Fruit fly (Drosophila melanogaster) whole organism, embryonic: ENCODE results near the gene CG4133.
A peak's percentile ranks its signal among the peaks of the same experiment; 100 is the strongest.

Source experiments
- Aef1 ChIP-seq: fragments of 200-800 bp; sonication (Bioruptor generic); IDR thresholded peaks from 3 replicates; pipeline ENCODE4 v1.3.6; 2022; ENCODE audit warnings: missing biosample characterization, missing genetic modification characterization
- Atf6 ChIP-seq: fragments of 200-800 bp; sonication (Bioruptor generic); IDR thresholded peaks from 2 replicates; pipeline ENCODE4 v1.3.6; 2022; ENCODE audit warnings: missing biosample characterization, missing genetic modification characterization
- CG14965 ChIP-seq: fragments of 200-800 bp; sonication (Bioruptor generic); optimal IDR thresholded peaks from 2 replicates; lab custom pipeline; 2016; ENCODE audit warnings: missing biosample characterization, missing genetic modification characterization, borderline replicate concordance
- CG15514 ChIP-seq: fragments of 200-800 bp; sonication (Bioruptor generic); optimal IDR thresholded peaks from 3 replicates; lab custom pipeline; 2017; ENCODE audit warnings: missing biosample characterization, missing genetic modification characterization, mild to moderate bottlenecking, moderate library complexity, missing genetic modification reagents
- CG17186 ChIP-seq: fragments of 200-800 bp; sonication (Bioruptor generic); optimal IDR thresholded peaks from 3 replicates; lab custom pipeline; 2017; ENCODE audit warnings: missing biosample characterization, missing genetic modification reagents, missing genetic modification characterization
- CG17328 ChIP-seq: fragments of 200-800 bp; sonication (Bioruptor generic); IDR thresholded peaks from 2 replicates; pipeline ENCODE4 v1.3.6; 2022; ENCODE audit warnings: missing biosample characterization, missing genetic modification characterization
- CG3163 ChIP-seq: fragments of 200-800 bp; sonication (Bioruptor generic); optimal IDR thresholded peaks from 3 replicates; lab custom pipeline; 2016; ENCODE audit warnings: missing biosample characterization, missing genetic modification characterization
- CG32772 ChIP-seq: fragments of 200-800 bp; sonication (Bioruptor generic); IDR thresholded peaks from 2 replicates; pipeline ENCODE4 v1.3.6; 2022; ENCODE audit warnings: missing biosample characterization, missing genetic modification characterization
- CG34224 ChIP-seq: fragments of 200-800 bp; sonication (Bioruptor generic); IDR thresholded peaks from 3 replicates; pipeline ENCODE4 v1.3.6; 2022; ENCODE audit warnings: missing biosample characterization, missing genetic modification characterization; ENCODE audit not compliant: partially characterized antibody
- CG4282 ChIP-seq: fragments of 200-800 bp; sonication (Bioruptor generic); optimal IDR thresholded peaks from 2 replicates; lab custom pipeline; 2016; ENCODE audit warnings: missing biosample characterization, missing genetic modification characterization
- CG7556 ChIP-seq: fragments of 200-800 bp; sonication (Bioruptor generic); optimal IDR thresholded peaks from 2 replicates; lab custom pipeline; 2017; ENCODE audit warnings: missing biosample characterization, mild to moderate bottlenecking, missing genetic modification characterization
- CG8359 ChIP-seq: fragments of 200-800 bp; sonication (Bioruptor generic); optimal IDR thresholded peaks from 2 replicates; lab custom pipeline; 2017; ENCODE audit warnings: missing biosample characterization, mild to moderate bottlenecking, missing genetic modification characterization, borderline replicate concordance
- CG8388 ChIP-seq: fragments of 200-800 bp; sonication (Bioruptor generic); optimal IDR thresholded peaks from 2 replicates; lab custom pipeline; 2019; ENCODE audit warnings: missing biosample characterization, mild to moderate bottlenecking, missing genetic modification characterization, moderate library complexity
- CG9609 ChIP-seq: fragments of 200-800 bp; sonication (Bioruptor generic); optimal IDR thresholded peaks from 3 replicates; lab custom pipeline; 2016; ENCODE audit warnings: missing biosample characterization, missing genetic modification characterization
- CTCF ChIP-seq: fragments of 200-800 bp; sonication (Bioruptor generic); optimal IDR thresholded peaks from 2 replicates; lab custom pipeline; 2017; ENCODE audit warnings: missing biosample characterization, mild to moderate bottlenecking, missing genetic modification characterization, moderate library complexity
- Camta ChIP-seq: fragments of 200-800 bp; sonication (Bioruptor generic); optimal IDR thresholded peaks from 2 replicates; lab custom pipeline; 2016; ENCODE audit warnings: missing biosample characterization, missing genetic modification characterization
- CkIIα-i1 ChIP-seq: fragments of 200-800 bp; sonication (Bioruptor generic); IDR thresholded peaks from 2 replicates; pipeline ENCODE4 v1.3.6; 2022; ENCODE audit warnings: missing biosample characterization, missing genetic modification characterization
- Dbx ChIP-seq: fragments of 200-800 bp; sonication (Bioruptor generic); IDR thresholded peaks from 3 replicates; pipeline ENCODE4 v1.3.6; 2022; ENCODE audit warnings: missing biosample characterization, missing genetic modification characterization
- Deaf1 ChIP-seq: fragments of 200-800 bp; optimal IDR thresholded peaks from 3 replicates; lab custom pipeline; 2019; ENCODE audit warnings: missing biosample characterization, mild to moderate bottlenecking, missing genetic modification characterization, moderate library complexity
- ERR ChIP-seq: fragments of 200-800 bp; sonication (Bioruptor generic); optimal IDR thresholded peaks from 2 replicates; lab custom pipeline; 2016; ENCODE audit warnings: missing biosample characterization, missing genetic modification characterization
- Fer1 ChIP-seq: fragments of 200-800 bp; sonication (Bioruptor generic); optimal IDR thresholded peaks from 2 replicates; lab custom pipeline; 2017; ENCODE audit warnings: missing biosample characterization, mild to moderate bottlenecking, missing genetic modification characterization
- Gsc ChIP-seq: fragments of 200-800 bp; sonication (Bioruptor generic); IDR thresholded peaks from 2 replicates; pipeline ENCODE4 v1.3.6; 2022; ENCODE audit warnings: missing biosample characterization, missing genetic modification characterization
- Mrtf ChIP-seq: fragments of 200-800 bp; sonication (Bioruptor generic); IDR thresholded peaks from 3 replicates; pipeline ENCODE4 v1.3.6; 2022; ENCODE audit warnings: missing biosample characterization, missing genetic modification characterization
- NFAT ChIP-seq: fragments of 200-800 bp; sonication (Bioruptor generic); IDR thresholded peaks from 2 replicates; pipeline ENCODE4 v1.3.6; 2022; ENCODE audit warnings: missing biosample characterization, missing genetic modification characterization
- Oli ChIP-seq: fragments of 200-800 bp; sonication (Bioruptor generic); optimal IDR thresholded peaks from 2 replicates; lab custom pipeline; 2018; ENCODE audit warnings: missing biosample characterization, mild to moderate bottlenecking, missing genetic modification characterization, moderate library complexity
- Usf ChIP-seq: fragments of 200-800 bp; sonication (Bioruptor generic); optimal IDR thresholded peaks from 2 replicates; lab custom pipeline; 2017; ENCODE audit warnings: missing genotype, missing biosample characterization, missing genetic modification characterization
- YL-1 ChIP-seq: fragments of 200-800 bp; sonication (Bioruptor generic); optimal IDR thresholded peaks from 3 replicates; lab custom pipeline; 2017; ENCODE audit warnings: missing biosample characterization, mild to moderate bottlenecking, missing genetic modification characterization
- ab ChIP-seq: fragments of 200-800 bp; sonication (Bioruptor generic); optimal IDR thresholded peaks from 2 replicates; lab custom pipeline; 2016; ENCODE audit warnings: missing biosample characterization, missing genetic modification characterization
- ara ChIP-seq: fragments of 200-800 bp; sonication (Bioruptor generic); IDR thresholded peaks from 2 replicates; pipeline ENCODE4 v1.3.6; 2022; ENCODE audit warnings: missing biosample characterization, missing genetic modification characterization
- chinmo ChIP-seq: fragments of 200-800 bp; sonication (Bioruptor generic); IDR thresholded peaks from 4 replicates; pipeline ENCODE4 v1.3.6; 2022; ENCODE audit warnings: missing biosample characterization, missing genetic modification characterization; ENCODE audit not compliant: partially characterized antibody
- chn ChIP-seq: fragments of 200-800 bp; sonication (Bioruptor generic); optimal IDR thresholded peaks from 2 replicates; lab custom pipeline; 2016; ENCODE audit warnings: missing biosample characterization, missing genetic modification characterization
- emc ChIP-seq: fragments of 200-800 bp; sonication (Bioruptor generic); optimal IDR thresholded peaks from 2 replicates; lab custom pipeline; 2016; ENCODE audit warnings: missing biosample characterization, missing genetic modification characterization
- gfzf ChIP-seq: fragments of 200-800 bp; sonication (Bioruptor generic); optimal IDR thresholded peaks from 2 replicates; lab custom pipeline; 2016; ENCODE audit warnings: missing biosample characterization, mild to moderate bottlenecking, missing genetic modification characterization, moderate library complexity
- gt ChIP-seq: fragments of 200-800 bp; sonication (Bioruptor generic); IDR thresholded peaks from 2 replicates; pipeline ENCODE4 v1.3.6; 2022; ENCODE audit warnings: missing biosample characterization, missing genetic modification characterization
- hkb ChIP-seq, 2 experiments: fragments of 200-800 bp in 1 of 2; fragments of >200 bp in 1 of 2; sonication (Bioruptor generic) in 1 of 2; IDR thresholded peaks in 1 of 2; optimal IDR thresholded peaks in 1 of 2; 2 replicates each; pipeline versions ENCODE4 v1.3.6 to Lab custom; 2017 to 2022; ENCODE audit warnings: missing biosample characterization in 1 of 2, missing genetic modification characterization in 1 of 2
- insv ChIP-seq, 2 experiments: fragments of 200-800 bp; sonication (Bioruptor generic); optimal IDR thresholded peaks; 3 replicates each; lab custom pipeline; 2016 to 2018; ENCODE audit warnings: missing biosample characterization in 2 of 2, missing genetic modification characterization in 2 of 2
- klu ChIP-seq: fragments of 200-800 bp; sonication (Bioruptor generic); IDR thresholded peaks from 2 replicates; pipeline ENCODE4 v1.3.6; 2022; ENCODE audit warnings: missing biosample characterization, missing genetic modification characterization
- knrl ChIP-seq: fragments of 200-800 bp; sonication (Bioruptor generic); IDR thresholded peaks from 3 replicates; pipeline ENCODE4 v1.3.6; 2022; ENCODE audit warnings: missing biosample characterization, missing genetic modification characterization; ENCODE audit not compliant: partially characterized antibody
- lov ChIP-seq, 2 experiments: fragments of 200-800 bp in 1 of 2; fragments of >200 bp in 1 of 2; sonication (Bioruptor generic) in 1 of 2; IDR thresholded peaks in 1 of 2; optimal IDR thresholded peaks in 1 of 2; 2 replicates in 1 of 2; 3 replicates in 1 of 2; pipeline versions ENCODE4 v1.3.6 to Lab custom; 2017 to 2022; ENCODE audit warnings: missing biosample characterization in 1 of 2, missing genetic modification characterization in 1 of 2
- mld ChIP-seq: fragments of 200-800 bp; sonication (Bioruptor generic); IDR thresholded peaks from 3 replicates; pipeline ENCODE4 v1.3.6; 2022; ENCODE audit warnings: missing biosample characterization, missing genetic modification characterization; ENCODE audit not compliant: partially characterized antibody
- p53 ChIP-seq: fragments of 200-800 bp; sonication (Bioruptor generic); optimal IDR thresholded peaks from 2 replicates; lab custom pipeline; 2016; ENCODE audit warnings: missing biosample characterization, missing genetic modification characterization
- pan ChIP-seq, 4 experiments: fragments of >200 bp in 3 of 4; fragments of 200-800 bp in 1 of 4; sonication (Bioruptor generic) in 1 of 4; optimal IDR thresholded peaks in 3 of 4; IDR thresholded peaks in 1 of 4; 2 replicates each; pipeline versions ENCODE4 v1.3.6 to Lab custom; 2017 to 2022; ENCODE audit warnings: missing biosample characterization in 2 of 4, missing genetic modification characterization in 2 of 4, mixed read lengths in 1 of 4
- run ChIP-seq: fragments of 200-800 bp; sonication (Bioruptor generic); optimal IDR thresholded peaks from 3 replicates; lab custom pipeline; 2018; ENCODE audit warnings: missing biosample characterization, mild to moderate bottlenecking, missing genetic modification characterization
- sisA ChIP-seq: fragments of 200-800 bp; sonication (Bioruptor generic); IDR thresholded peaks from 2 replicates; pipeline ENCODE4 v1.3.6; 2022; ENCODE audit warnings: missing biosample characterization, missing genetic modification characterization
- slp2 ChIP-seq: fragments of 200-800 bp; sonication (Bioruptor generic); optimal IDR thresholded peaks from 2 replicates; lab custom pipeline; 2016; ENCODE audit warnings: missing biosample characterization, missing genetic modification characterization
- ttk ChIP-seq: fragments of 200-800 bp; sonication (Bioruptor generic); IDR thresholded peaks from 2 replicates; pipeline ENCODE4 v2.1.2; 2022; ENCODE audit warnings: missing biosample characterization, missing genetic modification characterization
- tup ChIP-seq: fragments of 200-800 bp; sonication (Bioruptor generic); optimal IDR thresholded peaks from 2 replicates; lab custom pipeline; 2016; ENCODE audit warnings: missing biosample characterization, mild to moderate bottlenecking, missing genetic modification characterization, moderate library complexity
- vnd ChIP-seq: fragments of 200-800 bp; sonication (Bioruptor generic); IDR thresholded peaks from 3 replicates; pipeline ENCODE4 v1.3.6; 2022; ENCODE audit warnings: missing biosample characterization, missing genetic modification characterization; ENCODE audit not compliant: partially characterized antibody

CG4133 gene

dm6 chr2L:468745-469358, 13.5 kb downstream of the CG4133 start (continued):
- peak; percentile 45 for TF ChIP-seq CG3163 (GFP tag; lab: Kevin White, UChicago)
- TF ChIP-seq Oli (tag; lab: Kevin White, UChicago) = peak; percentile 70
- TF ChIP-seq CG14965 (GFP tag; lab: Kevin White, UChicago) = no peak
- peak; percentile 35 for TF ChIP-seq CG17186
- no peak for TF ChIP-seq YL-1 (GFP tag; lab: Kevin White, UChicago)
- peak; percentile 87 for TF ChIP-seq sisA (GFP tag; lab: Robert Waterston, UW)
- no peak for TF ChIP-seq vnd (GFP tag; lab: Robert Waterston, UW)
- TF ChIP-seq Fer1 (GFP tag; lab: Kevin White, UChicago) = peak; percentile 77
- no peak for TF ChIP-seq Gsc
- peak; percentile 66 for TF ChIP-seq Camta (GFP tag; lab: Kevin White, UChicago)
- peak; percentile 73 for TF ChIP-seq chn
- TF ChIP-seq gt (GFP tag; lab: Robert Waterston, UW) = no peak
- TF ChIP-seq knrl (GFP tag; lab: Robert Waterston, UW) = no peak
- no peak for TF ChIP-seq gfzf (GFP tag; lab: Kevin White, UChicago)
- TF ChIP-seq slp2 (GFP tag; lab: Kevin White, UChicago) = peak; percentile 65
- no peak for TF ChIP-seq ab
- peak; percentile 49 for TF ChIP-seq ERR (GFP tag; lab: Kevin White, UChicago)
- TF ChIP-seq CTCF (GFP tag; lab: Kevin White, UChicago) = peak; percentile 11
- TF ChIP-seq Mrtf (GFP tag; lab: Robert Waterston, UW) = 0 out of 3 replicates have a peak, but pooled peaks have one; percentile 42
- TF ChIP-seq tup (GFP tag; lab: Kevin White, UChicago) = peak; percentile 1
- TF ChIP-seq CG8388 (GFP tag; lab: Kevin White, UChicago) = peak; percentile 68
- TF ChIP-seq CkIIα-i1 = no peak
- peak; percentile 69 for TF ChIP-seq CG15514
- peak; percentile 72 for TF ChIP-seq CG7556 (GFP tag; lab: Kevin White, UChicago)
- TF ChIP-seq CG17328 (GFP tag; lab: Robert Waterston, UW) = peak; percentile 59
- TF ChIP-seq p53 (GFP tag; lab: Kevin White, UChicago) = no peak
- TF ChIP-seq Aef1 (GFP tag; lab: Robert Waterston, UW) = peak; percentile 42; the same call in 1 of the 3 replicates
- TF ChIP-seq pan (optimal IDR thresholded peaks at IDR 0.05; lab: Kevin White, UChicago) = no peak
- TF ChIP-seq pan (GFP tag; optimal IDR thresholded peaks at IDR 0.05 in 1 of 2, IDR thresholded peaks at IDR 0.05 in 1 of 2) = peak in 1 of 2 experiments; percentile 84
- peak; percentile 54 for TF ChIP-seq run (tag; lab: Kevin White, UChicago)
- 0 out of 2 replicates have a peak, but pooled peaks have one; percentile 39 for TF ChIP-seq klu (GFP tag; lab: Robert Waterston, UW)
- peak; percentile 48 for TF ChIP-seq CG8359 (GFP tag; lab: Kevin White, UChicago)
- TF ChIP-seq Atf6 (GFP tag; lab: Robert Waterston, UW) = peak; percentile 78
- 0 out of 4 replicates have a peak, but pooled peaks have one; percentile 63 for TF ChIP-seq chinmo (GFP tag; lab: Robert Waterston, UW)
- TF ChIP-seq NFAT (GFP tag; lab: Robert Waterston, UW) = peak; percentile 49; the same call in 1 of the 2 replicates
- peak; percentile 38 for TF ChIP-seq emc (GFP tag; lab: Kevin White, UChicago)
- TF ChIP-seq Deaf1 (tag; lab: Kevin White, UChicago) = peak; percentile 17
- TF ChIP-seq hkb (optimal IDR thresholded peaks at IDR 0.05; lab: Kevin White, UChicago) = no peak
- TF ChIP-seq hkb (GFP tag; IDR thresholded peaks at IDR 0.05; lab: Robert Waterston, UW) = peak; percentile 90
- TF ChIP-seq ttk (GFP tag; lab: Robert Waterston, UW) = peak; percentile 78
- no peak for TF ChIP-seq Usf (GFP tag; lab: Kevin White, UChicago)
- TF ChIP-seq insv (GFP tag; optimal IDR thresholded peaks at IDR 0.05; lab: Kevin White, UChicago) = no peak
- TF ChIP-seq CG34224 (GFP tag; lab: Robert Waterston, UW) = no peak
- peak; percentile 64 for TF ChIP-seq Dbx (GFP tag; lab: Robert Waterston, UW)
- no peak for TF ChIP-seq mld (GFP tag; lab: Robert Waterston, UW)
- peak; percentile 45 for TF ChIP-seq CG4282 (GFP tag; lab: Kevin White, UChicago)
- peak; percentile 55; the same call in 1 of the 2 replicates for TF ChIP-seq ara
- TF ChIP-seq lov (optimal IDR thresholded peaks at IDR 0.05; lab: Kevin White, UChicago) = no peak
- TF ChIP-seq lov (GFP tag; IDR thresholded peaks at IDR 0.05; lab: Robert Waterston, UW) = no peak; the same call in 2 of the 3 replicates
- peak; percentile 81 for TF ChIP-seq CG32772 (GFP tag; lab: Robert Waterston, UW)
- peak; percentile 64 for TF ChIP-seq CG9609 (GFP tag; lab: Kevin White, UChicago)
